Fruit fly (Drosophila melanogaster): ENCODE measurements around the gene Ir68a.

Gene Ir68a

DNA sequence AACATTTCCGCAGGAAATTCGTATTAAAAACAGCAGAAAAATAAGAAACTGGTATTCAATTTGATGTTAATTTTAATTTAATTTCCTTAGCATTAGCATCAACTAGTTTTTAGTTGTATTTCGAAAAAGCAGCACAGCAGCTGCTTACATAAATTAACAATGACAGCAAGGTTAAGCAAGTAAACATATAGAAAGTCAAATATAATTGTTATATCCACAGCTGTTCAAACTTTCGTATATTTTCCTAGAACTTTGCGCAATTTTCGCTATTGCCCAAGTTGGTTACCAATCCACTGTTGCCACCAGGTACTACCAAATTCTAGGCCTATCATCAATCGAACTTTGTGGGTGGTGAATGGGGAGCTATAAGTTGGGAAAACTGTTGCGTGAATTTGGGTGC, 46.0 kb downstream of the Ir68a start:
- no peak for TF ChIP-seq CTCF (optimal IDR thresholded peaks at IDR 0.05)
- TF ChIP-seq CG8478 (optimal IDR thresholded peaks at IDR 0.05): no peak

DNA sequence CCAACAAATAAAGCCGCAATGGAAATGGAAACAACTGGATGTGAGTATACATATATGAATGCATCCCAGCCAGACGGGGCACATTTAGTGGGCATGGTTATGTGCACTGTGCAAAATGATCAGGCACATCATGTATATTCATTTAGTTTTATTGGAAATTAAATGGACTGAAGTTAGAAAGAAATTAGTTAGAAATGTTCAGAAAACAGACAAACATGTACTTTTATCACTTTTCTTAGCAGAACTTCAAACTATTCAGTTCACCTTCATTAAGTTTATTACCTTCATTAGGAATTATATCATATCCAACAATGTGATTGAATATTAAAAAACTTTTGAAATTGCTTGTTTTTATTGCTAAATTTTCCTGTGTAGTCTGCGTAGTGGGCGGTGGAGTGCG, 49.2 kb downstream of the Ir68a start:
- TF ChIP-seq CTCF (optimal IDR thresholded peaks at IDR 0.05): no peak

DNA sequence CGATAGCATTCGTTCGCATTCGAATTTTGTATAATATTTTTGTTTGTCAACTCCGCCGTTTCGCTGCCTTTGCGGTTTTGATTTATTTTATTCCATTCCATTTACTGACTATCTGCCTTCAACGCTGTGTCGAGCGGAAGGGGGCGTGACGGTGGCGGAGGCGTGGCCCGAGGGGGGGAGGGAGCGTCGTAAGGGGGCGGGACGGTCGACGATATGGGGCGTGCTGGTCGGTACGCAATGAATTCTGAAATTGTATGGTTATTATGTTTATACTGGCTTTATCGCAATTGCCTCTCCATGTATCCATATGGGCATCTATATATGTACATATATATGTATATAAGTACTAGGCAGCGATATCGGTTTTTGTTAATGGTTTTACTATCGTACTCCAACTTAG, 52.1 kb downstream of the Ir68a start:
- TF ChIP-seq CG8478 (optimal IDR thresholded peaks at IDR 0.05) (no peak), CTCF (optimal IDR thresholded peaks at IDR 0.05) (no peak)

DNA sequence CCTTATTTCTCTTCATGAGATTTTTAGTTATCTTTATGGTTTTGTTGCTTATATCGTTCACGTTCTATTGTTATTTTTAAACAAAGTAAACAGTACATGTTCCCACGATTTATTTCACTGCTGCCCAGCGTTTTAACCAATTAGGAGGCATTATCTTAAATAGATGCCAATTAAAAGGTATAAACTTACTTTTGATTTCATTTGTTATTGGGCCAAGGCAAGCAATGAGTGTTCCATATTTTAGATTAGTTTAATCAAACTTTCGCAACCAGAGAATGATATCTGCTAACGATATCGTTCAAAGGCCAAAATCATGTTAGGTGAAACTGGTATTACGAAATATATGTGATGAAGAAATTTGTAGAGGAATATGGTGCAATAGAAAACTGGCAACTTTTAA, 53.0 kb downstream of the Ir68a start:
- TF ChIP-seq CTCF (optimal IDR thresholded peaks at IDR 0.05): no peak
- no peak for TF ChIP-seq CG8478 (optimal IDR thresholded peaks at IDR 0.05)
